Fruit fly (Drosophila melanogaster): ENCODE results near the gene lic.

DNA sequence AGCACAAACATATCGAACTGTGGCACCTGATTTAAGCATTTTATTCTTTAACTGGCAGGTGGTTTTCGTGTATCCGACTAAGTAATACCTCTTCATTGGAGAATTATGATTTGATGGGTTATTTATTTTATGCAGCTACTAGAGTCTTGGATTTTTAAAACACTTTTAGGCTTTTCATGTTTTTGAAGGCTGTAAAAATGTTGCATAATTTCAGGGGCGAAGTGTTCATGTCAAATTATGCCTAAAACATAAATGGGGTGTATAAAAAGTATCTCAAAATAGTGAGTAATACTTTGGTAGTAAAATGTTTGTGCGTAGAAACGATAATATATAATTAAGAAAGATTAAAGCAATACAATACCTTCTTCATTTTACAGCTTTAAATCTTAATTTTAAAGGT, 43.9 kb downstream of the lic start:
- TF ChIP-seq Mnt (GFP tag; optimal IDR thresholded peaks at IDR 0.05) (no peak), CG14711 (tag; optimal IDR thresholded peaks at IDR 0.05) (no peak), kay (GFP tag; ENCODE audit: borderline replicate concordance) (no peak), cnc (optimal IDR thresholded peaks at IDR 0.05) (no peak), Hr96 (GFP tag; optimal IDR thresholded peaks at IDR 0.05) (no peak), CG7045 (GFP tag; optimal IDR thresholded peaks at IDR 0.05) (no peak), CG12768 (GFP tag; optimal IDR thresholded peaks at IDR 0.05) (no peak), CG7101 (tag; optimal IDR thresholded peaks at IDR 0.05) (no peak)

Measured in whole organism, adult.